Worm (Caenorhabditis elegans) whole organism, dauer: Measurements from ENCODE around the gene twk-39.

ENCODE experiments used
- unc-62 ChIP-seq: sonication (generic microtip); optimal IDR thresholded peaks from 2 replicates; lab custom pipeline; 2017; ENCODE audit warnings: missing biosample characterization, missing genetic modification reagents, missing genetic modification characterization

Gene twk-39

ce11 chrIII:11807418-11807817, 11.9 kb downstream of the twk-39 start, which contains the start of gene C18D11.10:
C18D11.10 (plus strand) TSS chrIII:11807718.
- no peak for TF ChIP-seq unc-62

ce11 chrIII:11808818-11809217, 13.3 kb downstream of the twk-39 start, which contains the start of gene C18D11.9:
C18D11.9 (plus strand) TSS chrIII:11809118.
- no peak for TF ChIP-seq unc-62

- TF ChIP-seq unc-62 = no peak
These were observed 14.9 kb downstream of the twk-39 start, which contains the start of gene C18D11.6 for ce11 chrIII:11810447-11810846. C18D11.6 (plus strand) TSS chrIII:11810556.

ce11 chrIII:11811839-11812238, 16.3 kb downstream of the twk-39 start:
- TF ChIP-seq unc-62 = no peak

ce11 chrIII:11814653-11815052, 19.1 kb downstream of the twk-39 start:
- TF ChIP-seq unc-62 = no peak

ce11 chrIII:11816523-11817003, 21.0 kb downstream of the twk-39 start, which contains the start of gene C18D11.1:
C18D11.1 (plus strand) TSS chrIII:11816573.
- TF ChIP-seq unc-62 = no peak

DNA sequence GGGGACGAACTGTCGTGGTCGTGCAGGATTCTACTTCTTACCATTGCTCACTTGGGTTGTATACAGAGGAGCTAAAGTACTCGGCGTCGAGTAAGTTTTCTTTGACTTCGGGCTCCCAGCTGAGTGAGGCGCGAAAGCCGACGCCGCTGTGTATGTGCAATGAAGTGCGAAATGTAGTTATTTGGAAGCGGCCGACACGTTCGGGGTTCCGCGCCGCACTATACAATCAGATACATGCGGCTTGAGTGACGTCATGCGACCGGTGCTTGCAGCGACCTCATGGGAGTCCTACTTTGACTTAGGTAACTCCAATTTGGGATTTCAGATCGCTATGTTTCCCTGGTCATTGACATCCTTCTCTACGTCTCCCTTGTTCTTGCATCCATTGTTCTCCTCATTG, 22.3 kb downstream of the twk-39 start:
- TF ChIP-seq unc-62 = no peak

- TF ChIP-seq unc-62 = no peak
These were observed 26.9 kb downstream of the twk-39 start, which contains the start of gene maa-1 for ce11 chrIII:11822407-11822806. maa-1 (minus strand) TSS chrIII:11822526.

- TF ChIP-seq unc-62 = no peak
These were observed 27.7 kb downstream of the twk-39 start, which contains the start of gene C18D11.3 for ce11 chrIII:11823260-11823659. C18D11.3 (plus strand) TSS chrIII:11823448.

ce11 chrIII:11824088-11824487, 28.5 kb downstream of the twk-39 start:
- TF ChIP-seq unc-62 = no peak

DNA sequence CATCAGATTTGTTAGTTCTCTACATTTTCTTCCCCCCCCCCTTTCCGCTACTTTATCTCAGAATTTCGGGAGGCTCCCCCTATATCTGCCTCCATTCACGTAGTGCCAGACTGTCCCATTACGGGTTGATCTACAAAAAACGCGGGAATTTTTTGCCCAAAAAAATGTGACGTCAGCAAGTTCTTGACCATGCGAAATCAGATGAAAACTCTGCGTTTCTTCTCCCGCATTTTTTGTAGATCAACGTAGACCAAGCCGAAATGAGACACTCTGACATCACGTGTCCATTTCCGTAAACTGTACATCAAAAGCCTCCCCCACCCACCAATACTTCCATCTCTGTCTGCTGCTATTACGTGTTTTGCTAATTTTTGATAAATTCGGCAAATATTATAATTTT, 29.0 kb downstream of the twk-39 start:
- TF ChIP-seq unc-62 = no peak

DNA sequence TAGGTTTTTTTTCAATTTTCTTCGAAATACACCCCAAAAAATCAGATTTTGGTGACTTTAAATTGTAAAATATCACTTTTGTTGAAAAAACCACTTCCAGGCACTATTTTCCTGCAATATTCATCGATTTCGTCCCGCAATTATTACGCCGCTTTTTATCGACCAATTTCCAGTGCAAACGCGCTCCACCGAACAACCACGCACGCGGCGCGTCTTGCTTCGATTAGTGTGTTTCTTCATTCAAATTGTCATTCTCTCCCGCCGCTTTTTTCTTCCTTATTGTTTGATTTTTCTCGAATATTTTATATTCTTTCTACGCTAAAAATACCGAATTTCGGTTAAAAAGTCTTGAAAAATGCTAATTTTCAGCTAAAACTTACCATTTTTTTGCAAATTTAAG, 30.1 kb downstream of the twk-39 start:
- no peak for TF ChIP-seq unc-62

ce11 chrIII:11826118-11826517, 30.6 kb downstream of the twk-39 start, which contains the start of gene rsp-8:
rsp-8 (plus strand) TSS chrIII:11826418.
- TF ChIP-seq unc-62 = no peak

ce11 chrIII:11829062-11829461, 33.5 kb downstream of the twk-39 start:
- TF ChIP-seq unc-62 = no peak

ce11 chrIII:11829585-11830195, 34.1 kb downstream of the twk-39 start:
- TF ChIP-seq unc-62 = no peak

- no peak for TF ChIP-seq unc-62
These were observed 35.3 kb downstream of the twk-39 start for ce11 chrIII:11830522-11831489.

ce11 chrIII:11833449-11833848, 37.9 kb downstream of the twk-39 start:
- no peak for TF ChIP-seq unc-62
